Fruit fly (Drosophila melanogaster): ENCODE data around the gene CG13711.

The CG13711 gene

dm6 chr3L:4747119-4747851 lies 10.4 kb upstream of the CG13711 start (continued):
- TF ChIP-seq CG13123 (GFP tag; optimal IDR thresholded peaks at IDR 0.05) (no peak), CG8281 (tag; optimal IDR thresholded peaks at IDR 0.05) (no peak), CG10366 (GFP tag; IDR thresholded peaks at IDR 0.05) (no peak), ci (GFP tag; IDR thresholded peaks at IDR 0.05) (0 out of 3 replicates have a peak, but pooled peaks have one; percentile 19), CG17612 (GFP tag; IDR thresholded peaks at IDR 0.05) (no peak), lov (optimal IDR thresholded peaks at IDR 0.05) (no peak), lov (GFP tag; IDR thresholded peaks at IDR 0.05) (no peak), CG1647 (GFP tag; optimal IDR thresholded peaks at IDR 0.05) (no peak), CG14441 (GFP tag; IDR thresholded peaks at IDR 0.05) (0 out of 2 replicates have a peak, but pooled peaks have one; percentile 7)

dm6 chr3L:4748053-4748452 lies 9.6 kb upstream of the CG13711 start:
- TF ChIP-seq fd102C (GFP tag; optimal IDR thresholded peaks at IDR 0.05): no peak
- no peak for TF ChIP-seq Fer1 (GFP tag; optimal IDR thresholded peaks at IDR 0.05)
- no peak for TF ChIP-seq CG1602 (GFP tag; optimal IDR thresholded peaks at IDR 0.05)
- TF ChIP-seq CG12391 (tag; optimal IDR thresholded peaks at IDR 0.05): no peak
- TF ChIP-seq bsh (GFP tag; optimal IDR thresholded peaks at IDR 0.05): peak in 1 of 2 experiments; percentile 16
- no peak for TF ChIP-seq HLH4C (GFP tag; IDR thresholded peaks at IDR 0.05; ENCODE audit: partially characterized antibody)
- TF ChIP-seq CG10209 (GFP tag; optimal IDR thresholded peaks at IDR 0.05): no peak
- TF ChIP-seq Adf1 (GFP tag; IDR thresholded peaks at IDR 0.05): no peak
- no peak for TF ChIP-seq CG11085 (GFP tag; IDR thresholded peaks at IDR 0.05)
- TF ChIP-seq Lpt (GFP tag; optimal IDR thresholded peaks at IDR 0.05): no peak
- TF ChIP-seq CG31365 (tag; optimal IDR thresholded peaks at IDR 0.05): no peak
- TF ChIP-seq HmgD (GFP tag; optimal IDR thresholded peaks at IDR 0.05): no peak
- TF ChIP-seq CG12942 (GFP tag; optimal IDR thresholded peaks at IDR 0.05): no peak
- TF ChIP-seq Sin3A (optimal IDR thresholded peaks at IDR 0.05): no peak
- TF ChIP-seq CG2875 (GFP tag; optimal IDR thresholded peaks at IDR 0.05): no peak
- TF ChIP-seq tap (tag; optimal IDR thresholded peaks at IDR 0.05): peak; percentile 20
- TF ChIP-seq CG1529 (GFP tag; optimal IDR thresholded peaks at IDR 0.05): no peak
- TF ChIP-seq CG30431 (GFP tag; optimal IDR thresholded peaks at IDR 0.05): no peak
- no peak for TF ChIP-seq CG3726 (GFP tag; IDR thresholded peaks at IDR 0.05)
- no peak for TF ChIP-seq tio (GFP tag; optimal IDR thresholded peaks at IDR 0.05)
- no peak for TF ChIP-seq CG10274 (GFP tag; optimal IDR thresholded peaks at IDR 0.05)
- TF ChIP-seq hb (GFP tag; IDR thresholded peaks at IDR 0.05; ENCODE audit: partially characterized antibody): no peak
- TF ChIP-seq CG9727 (GFP tag; optimal IDR thresholded peaks at IDR 0.05): no peak
- TF ChIP-seq shn (GFP tag; optimal IDR thresholded peaks at IDR 0.05): no peak
- peak; percentile 66 for TF ChIP-seq sens (GFP tag)
- TF ChIP-seq CG8388 (GFP tag; optimal IDR thresholded peaks at IDR 0.05): no peak
- peak; percentile 8 for TF ChIP-seq Asciz (GFP tag; optimal IDR thresholded peaks at IDR 0.05)
- TF ChIP-seq CG2678 (tag; optimal IDR thresholded peaks at IDR 0.05): peak; percentile 16
- no peak for TF ChIP-seq luna (GFP tag; optimal IDR thresholded peaks at IDR 0.05)
- no peak for TF ChIP-seq chinmo (GFP tag; IDR thresholded peaks at IDR 0.05; ENCODE audit: partially characterized antibody)
- TF ChIP-seq CG8944 (GFP tag; optimal IDR thresholded peaks at IDR 0.05): no peak
- TF ChIP-seq Chrac-16 (GFP tag; optimal IDR thresholded peaks at IDR 0.05): no peak
- no peak for TF ChIP-seq CG4854 (GFP tag; optimal IDR thresholded peaks at IDR 0.05)
- no peak for TF ChIP-seq lola (GFP tag; optimal IDR thresholded peaks at IDR 0.05)
- TF ChIP-seq CG10267 (tag; optimal IDR thresholded peaks at IDR 0.05): no peak
- no peak for TF ChIP-seq da (GFP tag; optimal IDR thresholded peaks at IDR 0.05)
- no peak for TF ChIP-seq Atf3 (GFP tag; optimal IDR thresholded peaks at IDR 0.05)
- TF ChIP-seq CG11723 (GFP tag; optimal IDR thresholded peaks at IDR 0.05): no peak
- TF ChIP-seq Doc2 (GFP tag; IDR thresholded peaks at IDR 0.05): no peak
- no peak for TF ChIP-seq CG9817 (tag; optimal IDR thresholded peaks at IDR 0.05)
- no peak for TF ChIP-seq Atf6 (GFP tag; IDR thresholded peaks at IDR 0.05)
